Worm (Caenorhabditis elegans) whole organism, late embryonic: Measurements from ENCODE around the gene F21D5.4.
"Not testable (repeated sequence)": the region's sequence is repeated elsewhere in the genome, so short reads cannot be mapped to it uniquely, and the experiment has no call there.

Experiments used
- C08G9.2 ChIP-seq: sonication (generic microtip); optimal IDR thresholded peaks from 2 replicates; lab custom pipeline; 2016; ENCODE audit warnings: mild to moderate bottlenecking, missing genetic modification characterization, moderate library complexity, missing compliant biosample characterization
- F13H6.1 ChIP-seq: sonication (generic microtip); optimal IDR thresholded peaks from 2 replicates; lab custom pipeline; 2016; ENCODE audit warnings: missing genetic modification characterization, missing compliant biosample characterization
- K02D7.2 ChIP-seq: sonication (generic microtip); optimal IDR thresholded peaks from 2 replicates; lab custom pipeline; 2017; ENCODE audit warnings: mild to moderate bottlenecking, missing genetic modification characterization, missing compliant biosample characterization
- T23F11.4 ChIP-seq: fragments of 200-800 bp; sonication (Bioruptor generic); optimal IDR thresholded peaks from 2 replicates; lab custom pipeline; 2018; ENCODE audit warnings: mild to moderate bottlenecking, missing genetic modification characterization, missing compliant biosample characterization
- Y22D7AL.16 ChIP-seq: sonication (generic microtip); optimal IDR thresholded peaks from 2 replicates; lab custom pipeline; 2016; ENCODE audit warnings: missing genetic modification characterization, missing compliant biosample characterization
- ahr-1 ChIP-seq: sonication (generic microtip); optimal IDR thresholded peaks from 2 replicates; lab custom pipeline; 2016; ENCODE audit warnings: missing genetic modification characterization, missing compliant biosample characterization
- ama-1 ChIP-seq: fragments of 150-350 bp; optimal IDR thresholded peaks from 2 replicates; lab custom pipeline; 2014
- ceh-14 ChIP-seq: sonication (generic microtip); optimal IDR thresholded peaks from 2 replicates; lab custom pipeline; 2016; ENCODE audit warnings: missing genotype, missing genetic modification characterization, missing compliant biosample characterization
- ceh-19 ChIP-seq: fragments of 200-800 bp; sonication (Bioruptor generic); optimal IDR thresholded peaks from 2 replicates; lab custom pipeline; 2018; ENCODE audit warnings: mild to moderate bottlenecking, missing genetic modification characterization, missing compliant biosample characterization
- ceh-22 ChIP-seq: sonication (generic microtip); optimal IDR thresholded peaks from 2 replicates; lab custom pipeline; 2017; ENCODE audit warnings: missing biosample characterization, missing genetic modification characterization
- ceh-31 ChIP-seq: sonication (generic microtip); optimal IDR thresholded peaks from 2 replicates; lab custom pipeline; 2016; ENCODE audit warnings: missing genetic modification characterization, missing compliant biosample characterization
- ceh-34 ChIP-seq: sonication (generic microtip); optimal IDR thresholded peaks from 2 replicates; lab custom pipeline; 2016; ENCODE audit warnings: mild to moderate bottlenecking, missing genetic modification characterization, missing compliant biosample characterization
- ceh-48 ChIP-seq: sonication (generic microtip); optimal IDR thresholded peaks from 2 replicates; lab custom pipeline; 2016; ENCODE audit warnings: missing genetic modification characterization, inconsistent platforms, missing compliant biosample characterization
- ceh-6 ChIP-seq: fragments of 200-800 bp; sonication (Bioruptor generic); optimal IDR thresholded peaks from 2 replicates; lab custom pipeline; 2018; ENCODE audit warnings: mild to moderate bottlenecking, missing genetic modification characterization, missing compliant biosample characterization
- ceh-9 ChIP-seq: sonication (generic microtip); optimal IDR thresholded peaks from 2 replicates; lab custom pipeline; 2016; ENCODE audit warnings: mild to moderate bottlenecking, missing genetic modification characterization, inconsistent platforms, missing compliant biosample characterization
- che-1 ChIP-seq: sonication (generic microtip); optimal IDR thresholded peaks from 2 replicates; lab custom pipeline; 2016; ENCODE audit warnings: mild to moderate bottlenecking, missing genetic modification characterization, missing compliant biosample characterization
- dmd-4 ChIP-seq: sonication (generic microtip); optimal IDR thresholded peaks from 2 replicates; lab custom pipeline; 2016; ENCODE audit warnings: borderline replicate concordance, missing genetic modification characterization, missing compliant biosample characterization
- dve-1 ChIP-seq: sonication (generic microtip); optimal IDR thresholded peaks from 2 replicates; lab custom pipeline; 2017; ENCODE audit warnings: antibody characterized with exemption, mild to moderate bottlenecking, missing genetic modification characterization, missing compliant biosample characterization
- elt-2 ChIP-seq: sonication (generic microtip); optimal IDR thresholded peaks from 2 replicates; lab custom pipeline; 2016; ENCODE audit warnings: missing genetic modification reagents, missing genetic modification characterization, missing compliant biosample characterization
- elt-4 ChIP-seq: sonication (generic microtip); optimal IDR thresholded peaks from 2 replicates; lab custom pipeline; 2016; ENCODE audit warnings: missing genetic modification characterization, missing compliant biosample characterization
- ets-4 ChIP-seq: sonication (generic microtip); optimal IDR thresholded peaks from 2 replicates; lab custom pipeline; 2016; ENCODE audit warnings: missing genetic modification characterization, missing compliant biosample characterization
- eyg-1 ChIP-seq: sonication (generic microtip); optimal IDR thresholded peaks from 2 replicates; lab custom pipeline; 2016; ENCODE audit warnings: missing genotype, missing genetic modification characterization, missing compliant biosample characterization
- fkh-10 ChIP-seq: fragments of 150-350 bp; optimal IDR thresholded peaks from 2 replicates; lab custom pipeline; 2014; ENCODE audit warnings: missing biosample characterization, missing genetic modification reagents, missing genetic modification characterization
- fkh-6 ChIP-seq: sonication (generic microtip); optimal IDR thresholded peaks from 2 replicates; lab custom pipeline; 2016; ENCODE audit warnings: missing genetic modification characterization, missing compliant biosample characterization
- gmeb-2 ChIP-seq: sonication (generic microtip); optimal IDR thresholded peaks from 2 replicates; lab custom pipeline; 2016; ENCODE audit warnings: missing genetic modification characterization, inconsistent platforms, missing compliant biosample characterization
- hlh-15 ChIP-seq: sonication (generic microtip); optimal IDR thresholded peaks from 2 replicates; lab custom pipeline; 2016; ENCODE audit warnings: missing genetic modification characterization, missing compliant biosample characterization
- hlh-30 ChIP-seq: sonication (generic microtip); optimal IDR thresholded peaks from 2 replicates; lab custom pipeline; 2017; ENCODE audit warnings: antibody characterized with exemption, missing genetic modification characterization, missing compliant biosample characterization; ENCODE audit not compliant: insufficient read depth
- hlh-6 ChIP-seq: sonication (generic microtip); optimal IDR thresholded peaks from 2 replicates; lab custom pipeline; 2016; ENCODE audit warnings: missing genotype, missing genetic modification characterization, missing compliant biosample characterization
- lin-11 ChIP-seq: fragments of 200-800 bp; sonication (Bioruptor generic); optimal IDR thresholded peaks from 2 replicates; lab custom pipeline; 2018; ENCODE audit warnings: mild to moderate bottlenecking, missing genetic modification characterization, missing compliant biosample characterization
- nhr-232 ChIP-seq: sonication (generic microtip); optimal IDR thresholded peaks from 2 replicates; lab custom pipeline; 2016; ENCODE audit warnings: missing genetic modification characterization, missing compliant biosample characterization
- npax-4 ChIP-seq: sonication (generic microtip); optimal IDR thresholded peaks from 2 replicates; lab custom pipeline; 2016; ENCODE audit warnings: missing genetic modification characterization, missing compliant biosample characterization
- pax-1 ChIP-seq: fragments of 150-350 bp; optimal IDR thresholded peaks from 2 replicates; lab custom pipeline; 2014; ENCODE audit warnings: missing biosample characterization, missing genetic modification characterization
- pha-2 ChIP-seq: sonication (generic microtip); optimal IDR thresholded peaks from 2 replicates; lab custom pipeline; 2017; ENCODE audit warnings: mild to moderate bottlenecking, missing genetic modification characterization, missing compliant biosample characterization
- pha-4 ChIP-seq: fragments of 150-350 bp; optimal IDR thresholded peaks from 2 replicates; lab custom pipeline; 2018; ENCODE audit warnings: missing biosample characterization, missing genetic modification reagents, missing genetic modification characterization
- pqm-1 ChIP-seq: sonication (generic microtip); optimal IDR thresholded peaks from 2 replicates; lab custom pipeline; 2016; ENCODE audit warnings: missing genetic modification characterization, missing compliant biosample characterization
- ref-2 ChIP-seq: sonication (generic microtip); optimal IDR thresholded peaks from 2 replicates; lab custom pipeline; 2016; ENCODE audit warnings: missing genetic modification characterization, missing compliant biosample characterization
- rnt-1 ChIP-seq: sonication (generic microtip); optimal IDR thresholded peaks from 2 replicates; lab custom pipeline; 2016; ENCODE audit warnings: missing genetic modification characterization, missing compliant biosample characterization
- sdc-2 ChIP-seq: sonication (generic microtip); optimal IDR thresholded peaks from 2 replicates; lab custom pipeline; 2016; ENCODE audit warnings: missing genotype, missing genetic modification characterization, missing compliant biosample characterization
- sox-2 ChIP-seq: fragments of 200-800 bp; sonication (Bioruptor generic); IDR thresholded peaks from 2 replicates; pipeline ENCODE4 v1.3.6; 2022; ENCODE audit warnings: missing genetic modification reagents, missing genetic modification characterization, missing compliant biosample characterization
- ttx-3 ChIP-seq: sonication (generic microtip); optimal IDR thresholded peaks from 2 replicates; lab custom pipeline; 2016; ENCODE audit warnings: missing genetic modification reagents, missing genetic modification characterization, missing compliant biosample characterization
- zip-5 ChIP-seq: sonication (generic microtip); optimal IDR thresholded peaks from 2 replicates; lab custom pipeline; 2016; ENCODE audit warnings: missing genetic modification characterization, missing compliant biosample characterization

The F21D5.4 gene

DNA sequence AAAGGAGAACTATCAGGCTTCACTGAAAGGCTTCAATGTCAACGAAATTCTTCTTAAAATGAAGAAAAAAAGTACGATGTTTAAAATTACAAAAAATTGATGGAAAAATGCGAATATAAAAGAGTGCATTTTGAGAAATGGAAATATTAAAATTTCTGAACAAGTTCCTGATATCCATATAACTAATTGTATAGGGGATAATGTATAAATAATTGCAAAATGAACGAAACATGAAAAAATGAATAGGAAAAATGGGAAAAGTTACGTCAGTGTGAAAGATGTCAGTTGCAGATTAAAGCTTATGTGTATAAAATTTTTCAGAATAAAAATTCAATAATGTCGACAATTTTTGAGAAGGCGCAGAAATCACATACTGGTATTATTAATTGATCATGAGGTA lies 29.8 kb upstream of the F21D5.4 start:
- TF ChIP-seq gmeb-2 (tag; lab: Kevin White, UChicago) (no peak), lin-11 (tag; lab: Kevin White, UChicago) (no peak), fkh-10 (no peak), pax-1 (no peak), ref-2 (tag; lab: Kevin White, UChicago) (no peak), elt-2 (no peak), rnt-1 (tag; lab: Kevin White, UChicago) (no peak), Y22D7AL.16 (tag; lab: Kevin White, UChicago) (no peak), hlh-15 (tag; lab: Kevin White, UChicago) (no peak), ceh-9 (tag; lab: Kevin White, UChicago) (no peak), dve-1 (tag; lab: Kevin White, UChicago) (no peak), ceh-34 (tag; lab: Kevin White, UChicago) (no peak), hlh-6 (tag; lab: Kevin White, UChicago) (no peak), elt-4 (tag; lab: Kevin White, UChicago) (no peak), C08G9.2 (tag; lab: Kevin White, UChicago) (no peak), pha-4 (tag; lab: Kevin White, UChicago) (no peak), fkh-6 (tag; lab: Kevin White, UChicago) (no peak), ama-1 (lab: Kevin White, UChicago) (no peak)

DNA sequence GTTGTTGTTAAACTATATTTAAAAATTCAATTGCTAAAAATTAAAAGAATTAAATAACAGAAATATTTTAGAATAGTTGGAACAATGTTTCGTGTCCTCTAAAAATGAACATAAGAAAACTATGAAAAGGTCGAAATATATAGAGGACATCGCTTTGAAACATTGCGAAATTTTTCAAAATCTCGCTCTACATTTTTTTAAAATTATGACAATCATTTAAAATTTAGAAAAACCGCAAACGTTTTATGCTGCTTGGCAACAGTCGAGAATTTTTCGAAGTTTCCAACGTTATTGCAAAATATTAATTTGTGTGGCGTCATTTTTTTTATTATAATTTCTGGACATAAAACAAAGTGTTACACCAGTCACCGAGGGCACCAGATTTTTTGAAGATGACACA lies 22.9 kb upstream of the F21D5.4 start, which contains the start of the genes parg-2 and ipla-5:
Gene parg-2 (minus strand): TSS at position 101 of the 400 bp plus-strand sequence.
Gene ipla-5 (plus strand): TSS at position 216 of the 400 bp plus-strand sequence.
- not testable (repeated sequence) for TF ChIP-seq ceh-6 (GFP tag; lab: Kevin White, UChicago); ceh-48; elt-2
- TF ChIP-seq, all 69 proteins: peak for 0; not testable (repeated sequence) for 69

- TF ChIP-seq hlh-30 (tag; lab: Kevin White, UChicago) (no peak), npax-4 (tag; lab: Kevin White, UChicago) (no peak), elt-2 (no peak), nhr-232 (no peak), Y22D7AL.16 (tag; lab: Kevin White, UChicago) (no peak), pha-2 (tag; lab: Kevin White, UChicago) (no peak), pqm-1 (tag; lab: Kevin White, UChicago) (no peak), sox-2 (no peak), ceh-9 (tag; lab: Kevin White, UChicago) (no peak), ceh-31 (tag; lab: Kevin White, UChicago) (no peak), F13H6.1 (tag; lab: Kevin White, UChicago) (no peak), eyg-1 (no peak), ahr-1 (tag; lab: Kevin White, UChicago) (no peak), ceh-48 (no peak), dmd-4 (tag; lab: Kevin White, UChicago) (no peak), K02D7.2 (tag; lab: Kevin White, UChicago) (no peak), sdc-2 (no peak), ceh-22 (tag; lab: Kevin White, UChicago) (no peak)
Measured at ce11 chrIV:8718153-8718552, 19.7 kb upstream of the F21D5.4 start, which contains the start of gene H23L24.1. TSS of gene H23L24.1 (plus strand) at chrIV:8718453.

ce11 chrIV:8722801-8723200 lies 15.1 kb upstream of the F21D5.4 start:
- TF ChIP-seq ceh-19 (GFP tag; lab: Kevin White, UChicago) (no peak), Y22D7AL.16 (tag; lab: Kevin White, UChicago) (no peak), ama-1 (lab: Kevin White, UChicago) (no peak), zip-5 (tag; lab: Kevin White, UChicago) (no peak), gmeb-2 (tag; lab: Kevin White, UChicago) (no peak), ets-4 (no peak), hlh-30 (tag; lab: Kevin White, UChicago) (no peak), che-1 (tag; lab: Kevin White, UChicago) (no peak), elt-2 (no peak), hlh-6 (tag; lab: Kevin White, UChicago) (no peak), T23F11.4 (GFP tag; lab: Kevin White, UChicago) (no peak), pqm-1 (tag; lab: Kevin White, UChicago) (no peak), ttx-3 (tag; lab: Kevin White, UChicago) (no peak), ceh-14 (no peak)
